1 fruit fly cellular context compared by ENCODE assay signal in genomic region chrX:8493473-8493872, dm6.
TF ChIP-seq lines count a peak whose summit lies in the region.

No protein-coding gene starts in this region.

TF ChIP-seq in whole organism, embryonic, 481 proteins besides CTCF, POLR2A, EP300 and RAD21 (continued from another document):
- TF ChIP-seq hkb (optimal IDR thresholded peaks at IDR 0.05; lab: Kevin White, UChicago) (no peak), hkb (GFP tag; IDR thresholded peaks at IDR 0.05; lab: Robert Waterston, UW) (peak; percentile 71), CG10959 (GFP tag; IDR thresholded peaks at IDR 0.05; lab: Robert Waterston, UW) (no peak), fd102C (GFP tag; optimal IDR thresholded peaks at IDR 0.05; lab: Kevin White, UChicago) (no peak), CG10431 (GFP tag; optimal IDR thresholded peaks at IDR 0.05; lab: Kevin White, UChicago) (no peak), CG9817 (tag; optimal IDR thresholded peaks at IDR 0.05; lab: Kevin White, UChicago) (peak; percentile 38), lov (optimal IDR thresholded peaks at IDR 0.05; lab: Kevin White, UChicago) (no peak), lov (GFP tag; IDR thresholded peaks at IDR 0.05; lab: Robert Waterston, UW) (no peak), CG11696 (GFP tag; IDR thresholded peaks at IDR 0.05; lab: Robert Waterston, UW) (peak; percentile 75), CG7745 (tag; optimal IDR thresholded peaks at IDR 0.05; lab: Kevin White, UChicago) (no peak), Dbx (GFP tag; IDR thresholded peaks at IDR 0.05; lab: Robert Waterston, UW) (peak; percentile 68; the same call in 1 of the 3 replicates), hth (optimal IDR thresholded peaks at IDR 0.05; lab: Kevin White, UChicago) (no peak), tup (GFP tag; optimal IDR thresholded peaks at IDR 0.05; lab: Kevin White, UChicago) (no peak), onecut (GFP tag; IDR thresholded peaks at IDR 0.05; lab: Robert Waterston, UW) (no peak), PHDP (tag; optimal IDR thresholded peaks at IDR 0.05; lab: Kevin White, UChicago) (peak; percentile 53), Mes4 (GFP tag; optimal IDR thresholded peaks at IDR 0.05; lab: Kevin White, UChicago) (no peak), CG8290 (GFP tag; optimal IDR thresholded peaks at IDR 0.05; lab: Kevin White, UChicago) (no peak), CG8290 (tag; optimal IDR thresholded peaks at IDR 0.05; lab: Kevin White, UChicago) (peak in 1 of 2 experiments; percentile 87), repo (GFP tag; optimal IDR thresholded peaks at IDR 0.05; lab: Kevin White, UChicago) (no peak), sqz (GFP tag; optimal IDR thresholded peaks at IDR 0.05; lab: Kevin White, UChicago) (no peak), maf-S (GFP tag; optimal IDR thresholded peaks at IDR 0.05; lab: Kevin White, UChicago) (no peak), Nf-YC (tag; optimal IDR thresholded peaks at IDR 0.05; lab: Kevin White, UChicago) (no peak), chinmo (GFP tag; IDR thresholded peaks at IDR 0.05; lab: Robert Waterston, UW; ENCODE audit: partially characterized antibody) (no peak), Fer3 (tag; optimal IDR thresholded peaks at IDR 0.05; lab: Kevin White, UChicago) (peak; percentile 43), CG31441 (GFP tag; IDR thresholded peaks at IDR 0.05; lab: Robert Waterston, UW) (no peak), CkIIα-i1 (GFP tag; IDR thresholded peaks at IDR 0.05; lab: Robert Waterston, UW) (0 out of 2 replicates have a peak, but pooled peaks have one; percentile 5), bsh (GFP tag; optimal IDR thresholded peaks at IDR 0.05; lab: Kevin White, UChicago) (peak in 1 of 2 experiments; percentile 22), stc (GFP tag; IDR thresholded peaks at IDR 0.05; lab: Robert Waterston, UW) (0 out of 2 replicates have a peak, but pooled peaks have one; percentile 28), CG32532 (GFP tag; IDR thresholded peaks at IDR 0.05; lab: Robert Waterston, UW) (peak; percentile 72), ranshi (GFP tag; IDR thresholded peaks at IDR 0.05; lab: Robert Waterston, UW) (peak; percentile 16; the same call in 1 of the 2 replicates), NC2α (GFP tag; optimal IDR thresholded peaks at IDR 0.05; lab: Kevin White, UChicago) (no peak), dati (GFP tag; IDR thresholded peaks at IDR 0.05; lab: Robert Waterston, UW) (no peak), Eip74EF (GFP tag; optimal IDR thresholded peaks at IDR 0.05; lab: Kevin White, UChicago) (peak in 1 of 2 experiments; percentile 62), fd96Cb (tag; optimal IDR thresholded peaks at IDR 0.05; lab: Kevin White, UChicago) (peak; percentile 24), Bteb2 (GFP tag; optimal IDR thresholded peaks at IDR 0.05; lab: Kevin White, UChicago) (peak; percentile 46), cas (GFP tag; IDR thresholded peaks at IDR 0.05; lab: Robert Waterston, UW) (no peak), CG8089 (GFP tag; optimal IDR thresholded peaks at IDR 0.05; lab: Kevin White, UChicago) (no peak), pzg (GFP tag; optimal IDR thresholded peaks at IDR 0.05; lab: Kevin White, UChicago) (no peak), CG18476 (GFP tag; optimal IDR thresholded peaks at IDR 0.05; lab: Kevin White, UChicago) (peak; percentile 29), CG7928 (GFP tag; optimal IDR thresholded peaks at IDR 0.05; lab: Kevin White, UChicago) (no peak), zen (tag; optimal IDR thresholded peaks at IDR 0.05; lab: Kevin White, UChicago) (no peak), crol (GFP tag; IDR thresholded peaks at IDR 0.05; lab: Robert Waterston, UW) (no peak), Ssrp (tag; optimal IDR thresholded peaks at IDR 0.05; lab: Kevin White, UChicago) (no peak), sens-2 (GFP tag; IDR thresholded peaks at IDR 0.05; lab: Robert Waterston, UW) (no peak), Drgx (GFP tag; IDR thresholded peaks at IDR 0.05; lab: Robert Waterston, UW) (no peak), Camta (GFP tag; optimal IDR thresholded peaks at IDR 0.05; lab: Kevin White, UChicago) (no peak), CG7963 (GFP tag; IDR thresholded peaks at IDR 0.05; lab: Robert Waterston, UW; ENCODE audit: partially characterized antibody) (no peak), knrl (GFP tag; IDR thresholded peaks at IDR 0.05; lab: Robert Waterston, UW; ENCODE audit: partially characterized antibody) (no peak), Med (GFP tag; lab: Kevin White, UChicago) (peak; percentile 96), tna (GFP tag; IDR thresholded peaks at IDR 0.05; lab: Robert Waterston, UW; ENCODE audit: partially characterized antibody) (no peak), Rx (GFP tag; IDR thresholded peaks at IDR 0.05; lab: Robert Waterston, UW) (peak; percentile 39; the same call in 1 of the 2 replicates), ap (GFP tag; IDR thresholded peaks at IDR 0.05; lab: Robert Waterston, UW) (0 out of 2 replicates have a peak, but pooled peaks have one; percentile 18), CG18764 (GFP tag; optimal IDR thresholded peaks at IDR 0.05; lab: Kevin White, UChicago) (no peak), NFAT (GFP tag; IDR thresholded peaks at IDR 0.05; lab: Robert Waterston, UW) (peak; percentile 72), HLH3B (GFP tag; IDR thresholded peaks at IDR 0.05; lab: Robert Waterston, UW) (peak; percentile 16; the same call in 1 of the 2 replicates), BtbVII (GFP tag; optimal IDR thresholded peaks at IDR 0.05; lab: Kevin White, UChicago) (peak; percentile 8), Atf-2 (GFP tag; optimal IDR thresholded peaks at IDR 0.05; lab: Kevin White, UChicago) (no peak), slp2 (GFP tag; optimal IDR thresholded peaks at IDR 0.05; lab: Kevin White, UChicago) (no peak), z (GFP tag; IDR thresholded peaks at IDR 0.05; lab: Robert Waterston, UW) (peak; percentile 58; the same call in 1 of the 3 replicates), Spps (tag; optimal IDR thresholded peaks at IDR 0.05; lab: Kevin White, UChicago) (no peak)
